Fruit fly (Drosophila melanogaster) ovary, adult (tissue): ENCODE results near the gene Mvb12.

ENCODE experiments used
- CG17801 ChIP-seq: fragments of 200-800 bp; optimal IDR thresholded peaks from 2 replicates; lab custom pipeline; 2019; ENCODE audit warnings: missing biosample characterization, mild to moderate bottlenecking, missing genetic modification characterization, moderate library complexity; ENCODE audit not compliant: partially characterized antibody

Gene Mvb12

dm6 chrX:18064183-18064582 is 36.9 kb downstream of the Mvb12 start, which contains the start of gene Dhc16F:
Gene Dhc16F (plus strand): TSS chrX:18064483.
- TF ChIP-seq CG17801 (GFP tag; lab: Kevin White, UChicago) = no peak

- no peak for TF ChIP-seq CG17801 (GFP tag; lab: Kevin White, UChicago)
These were observed 37.9 kb downstream of the Mvb12 start, which contains the start of gene Sh for dm6 chrX:18063144-18063772. Gene Sh (minus strand): TSS chrX:18063247.

dm6 chrX:18058108-18058507 is 43.0 kb downstream of the Mvb12 start:
- TF ChIP-seq CG17801 (GFP tag; lab: Kevin White, UChicago) = no peak

- TF ChIP-seq CG17801 (GFP tag; lab: Kevin White, UChicago) = no peak
These were observed 43.9 kb downstream of the Mvb12 start for dm6 chrX:18057202-18057601.

dm6 chrX:18052135-18052534 is 49.0 kb downstream of the Mvb12 start:
- TF ChIP-seq CG17801 (GFP tag; lab: Kevin White, UChicago) = no peak
